Worm (Caenorhabditis elegans) whole organism, L1 larva: ENCODE data around the gene aakb-1.
A peak's percentile ranks its signal among the peaks of the same experiment; 100 is the strongest.

ENCODE experiments used
- C16A3.4 ChIP-seq: fragments of 150-350 bp; optimal IDR thresholded peaks from 2 replicates; lab custom pipeline; 2014; ENCODE audit warnings: missing biosample characterization, missing genetic modification characterization
- C34B4.2 ChIP-seq: sonication (generic microtip); optimal IDR thresholded peaks from 2 replicates; lab custom pipeline; 2017; ENCODE audit warnings: mild to moderate bottlenecking, missing genetic modification characterization, missing compliant biosample characterization
- Y116A8C.19 ChIP-seq: sonication (generic microtip); optimal IDR thresholded peaks from 2 replicates; lab custom pipeline; 2016; ENCODE audit warnings: missing compliant biosample characterization, missing genetic modification characterization, borderline replicate concordance
- aha-1 ChIP-seq: fragments of 150-350 bp; optimal IDR thresholded peaks from 2 replicates; lab custom pipeline; 2014; ENCODE audit warnings: missing biosample characterization, missing genetic modification characterization
- alr-1 ChIP-seq: fragments of 200-800 bp; sonication (Bioruptor generic); optimal IDR thresholded peaks from 2 replicates; lab custom pipeline; 2018; ENCODE audit warnings: borderline replicate concordance, mild to moderate bottlenecking, missing genetic modification characterization, missing compliant biosample characterization
- ama-1 ChIP-seq: fragments of 150-350 bp; optimal IDR thresholded peaks from 2 replicates; lab custom pipeline; 2014
- ceh-63 ChIP-seq: fragments of 200-800 bp; sonication (Bioruptor generic); optimal IDR thresholded peaks from 2 replicates; lab custom pipeline; 2018; ENCODE audit warnings: mild to moderate bottlenecking, missing genetic modification characterization, missing compliant biosample characterization
- ceh-8 ChIP-seq: fragments of 200-800 bp; sonication (Bioruptor generic); optimal IDR thresholded peaks from 2 replicates; lab custom pipeline; 2018; ENCODE audit warnings: mild to moderate bottlenecking, missing genetic modification characterization, moderate library complexity, missing compliant biosample characterization
- ceh-82 ChIP-seq, 3 experiments: fragments of 150-350 bp in 1 of 3; sonication (generic microtip) in 2 of 3; optimal IDR thresholded peaks; 2 replicates each; lab custom pipeline; 2014 to 2017; ENCODE audit warnings: missing biosample characterization in 3 of 3, missing genetic modification characterization in 3 of 3
- ces-1 ChIP-seq: fragments of 150-350 bp; optimal IDR thresholded peaks from 2 replicates; lab custom pipeline; 2014; ENCODE audit warnings: missing biosample characterization, missing genetic modification reagents, missing genetic modification characterization
- dsc-1 ChIP-seq: sonication (generic microtip); optimal IDR thresholded peaks from 2 replicates; lab custom pipeline; 2016; ENCODE audit warnings: mild to moderate bottlenecking, missing genetic modification characterization, missing compliant biosample characterization
- efl-3 ChIP-seq: fragments of 200-800 bp; sonication (Bioruptor generic); optimal IDR thresholded peaks from 2 replicates; lab custom pipeline; 2018; ENCODE audit warnings: mild to moderate bottlenecking, missing genetic modification characterization, missing compliant biosample characterization
- egl-13 ChIP-seq: sonication (generic microtip); optimal IDR thresholded peaks from 2 replicates; lab custom pipeline; 2016; ENCODE audit warnings: missing genotype, missing genetic modification reagents, missing genetic modification characterization, missing compliant biosample characterization
- egl-27 ChIP-seq, 2 experiments: fragments of 150-350 bp in 1 of 2; sonication (generic microtip); optimal IDR thresholded peaks; 3 replicates each; lab custom pipeline; 2017 to 2018; ENCODE audit warnings: missing biosample characterization in 2 of 2, missing genetic modification characterization in 2 of 2, missing genetic modification reagents in 2 of 2
- elt-2 ChIP-seq: sonication (generic microtip); optimal IDR thresholded peaks from 2 replicates; lab custom pipeline; 2016; ENCODE audit warnings: missing genetic modification characterization, mild to moderate bottlenecking, inconsistent platforms, missing compliant biosample characterization, missing genetic modification reagents
- ets-5 ChIP-seq: fragments of 200-800 bp; sonication (Bioruptor generic); IDR thresholded peaks from 2 replicates; pipeline ENCODE4 v1.3.6; 2022; ENCODE audit warnings: missing genetic modification characterization, missing compliant biosample characterization
- fkh-10 ChIP-seq: sonication (generic microtip); optimal IDR thresholded peaks from 2 replicates; lab custom pipeline; 2017; ENCODE audit warnings: missing biosample characterization, missing genetic modification reagents, missing genetic modification characterization
- fkh-4 ChIP-seq: sonication (generic microtip); optimal IDR thresholded peaks from 2 replicates; lab custom pipeline; 2016; ENCODE audit warnings: missing compliant biosample characterization, missing genetic modification characterization, borderline replicate concordance
- fkh-8 ChIP-seq: sonication (generic microtip); optimal IDR thresholded peaks from 2 replicates; lab custom pipeline; 2016; ENCODE audit warnings: mild to moderate bottlenecking, missing genetic modification characterization, missing compliant biosample characterization
- hlh-4 ChIP-seq: sonication (generic microtip); optimal IDR thresholded peaks from 2 replicates; lab custom pipeline; 2016; ENCODE audit warnings: mild to moderate bottlenecking, missing genetic modification characterization, missing compliant biosample characterization
- hpl-2 ChIP-seq: fragments of 150-350 bp; optimal IDR thresholded peaks from 2 replicates; lab custom pipeline; 2014; ENCODE audit warnings: missing biosample characterization, missing genetic modification reagents, missing genetic modification characterization
- irx-1 ChIP-seq: sonication (generic microtip); optimal IDR thresholded peaks from 2 replicates; lab custom pipeline; 2016; ENCODE audit warnings: missing genetic modification characterization, missing compliant biosample characterization
- isw-1 ChIP-seq: fragments of 200-800 bp; sonication (Bioruptor generic); IDR thresholded peaks from 2 replicates; pipeline ENCODE4 v1.3.6; 2022; ENCODE audit warnings: missing genetic modification characterization, missing compliant biosample characterization
- lin-14 ChIP-seq: fragments of 200-800 bp; sonication (Bioruptor generic); optimal IDR thresholded peaks from 2 replicates; lab custom pipeline; 2018; ENCODE audit warnings: mild to moderate bottlenecking, missing genetic modification characterization, moderate library complexity, missing compliant biosample characterization
- lin-15B ChIP-seq: fragments of 150-350 bp; sonication (generic microtip); optimal IDR thresholded peaks from 3 replicates; lab custom pipeline; 2014; ENCODE audit warnings: missing biosample characterization, missing genetic modification characterization
- lin-35 ChIP-seq, 2 experiments: fragments of 150-350 bp; optimal IDR thresholded peaks; 2 replicates each; lab custom pipeline; 2014; ENCODE audit warnings: missing biosample characterization in 2 of 2, missing genetic modification characterization in 2 of 2, missing genetic modification reagents in 2 of 2
- mab-9 ChIP-seq: fragments of 200-800 bp; sonication (Bioruptor generic); IDR thresholded peaks from 2 replicates; pipeline ENCODE4 v1.3.6; 2022; ENCODE audit warnings: missing genetic modification reagents, missing genetic modification characterization, missing compliant biosample characterization
- mdl-1 ChIP-seq, 2 experiments: fragments of 150-350 bp; optimal IDR thresholded peaks; 2 replicates each; lab custom pipeline; 2014 to 2017; ENCODE audit warnings: missing biosample characterization in 2 of 2, missing genetic modification characterization in 2 of 2, inconsistent platforms in 1 of 2
- mep-1 ChIP-seq: fragments of 150-350 bp; optimal IDR thresholded peaks from 2 replicates; lab custom pipeline; 2014; ENCODE audit warnings: missing biosample characterization, missing genetic modification characterization
- nhr-12 ChIP-seq: sonication (generic microtip); optimal IDR thresholded peaks from 2 replicates; lab custom pipeline; 2017; ENCODE audit warnings: missing biosample characterization, missing genetic modification characterization
- nhr-19 ChIP-seq: fragments of 200-800 bp; sonication (Bioruptor generic); conservative IDR thresholded peaks from 2 replicates; pipeline ENCODE4 v1.3.6; 2022; ENCODE audit warnings: missing genetic modification characterization, missing compliant biosample characterization
- nhr-28 ChIP-seq: fragments of 150-350 bp; optimal IDR thresholded peaks from 2 replicates; lab custom pipeline; 2014; ENCODE audit warnings: missing biosample characterization, missing genetic modification characterization
- nhr-47 ChIP-seq: sonication (generic microtip); optimal IDR thresholded peaks from 2 replicates; lab custom pipeline; 2016; ENCODE audit warnings: mild to moderate bottlenecking, missing genetic modification characterization, moderate library complexity, missing compliant biosample characterization
- nhr-71 ChIP-seq: sonication (generic microtip); optimal IDR thresholded peaks from 2 replicates; lab custom pipeline; 2016; ENCODE audit warnings: mild to moderate bottlenecking, missing genetic modification characterization, moderate library complexity, missing compliant biosample characterization
- nhr-76 ChIP-seq: sonication (generic microtip); optimal IDR thresholded peaks from 2 replicates; lab custom pipeline; 2017; ENCODE audit warnings: missing biosample characterization, missing genetic modification characterization
- nhr-85 ChIP-seq: sonication (generic microtip); peaks from one replicate; lab custom pipeline; 2016; ENCODE audit warnings: missing genetic modification characterization, inconsistent platforms, missing compliant biosample characterization
- nhr-90 ChIP-seq: sonication (generic microtip); optimal IDR thresholded peaks from 2 replicates; lab custom pipeline; 2016; ENCODE audit warnings: mild to moderate bottlenecking, missing genetic modification characterization, missing compliant biosample characterization; ENCODE audit not compliant: poor library complexity
- pqm-1 ChIP-seq: sonication (generic microtip); optimal IDR thresholded peaks from 3 replicates; lab custom pipeline; 2017; ENCODE audit warnings: missing biosample characterization, missing genetic modification characterization
- rnt-1 ChIP-seq: sonication (generic microtip); optimal IDR thresholded peaks from 2 replicates; lab custom pipeline; 2016; ENCODE audit warnings: mild to moderate bottlenecking, missing genetic modification characterization, moderate library complexity, missing compliant biosample characterization
- snpc-4 ChIP-seq: fragments of 150-350 bp; optimal IDR thresholded peaks from 2 replicates; lab custom pipeline; 2014; ENCODE audit warnings: missing biosample characterization, missing genetic modification characterization
- sox-4 ChIP-seq: sonication (generic microtip); optimal IDR thresholded peaks from 2 replicates; lab custom pipeline; 2016; ENCODE audit warnings: missing genetic modification characterization, missing compliant biosample characterization
- sup-37 ChIP-seq: fragments of 200-800 bp; sonication (Bioruptor generic); optimal IDR thresholded peaks from 2 replicates; lab custom pipeline; 2018; ENCODE audit warnings: mild to moderate bottlenecking, missing genetic modification characterization, missing compliant biosample characterization
- unc-30 ChIP-seq: sonication (generic microtip); optimal IDR thresholded peaks from 2 replicates; lab custom pipeline; 2017; ENCODE audit warnings: missing biosample characterization, missing genetic modification characterization
- unc-86 ChIP-seq: sonication (generic microtip); optimal IDR thresholded peaks from 2 replicates; lab custom pipeline; 2016; ENCODE audit warnings: missing genetic modification characterization, missing compliant biosample characterization
- unc-98 ChIP-seq: fragments of 200-800 bp; sonication (Bioruptor generic); IDR thresholded peaks from 2 replicates; pipeline ENCODE4 v1.3.6; 2022; ENCODE audit warnings: missing genetic modification characterization, missing compliant biosample characterization
- vab-15 ChIP-seq: sonication (generic microtip); optimal IDR thresholded peaks from 2 replicates; lab custom pipeline; 2017; ENCODE audit warnings: missing genotype, mild to moderate bottlenecking, missing genetic modification characterization, missing compliant biosample characterization
- zag-1 ChIP-seq: fragments of 150-350 bp; optimal IDR thresholded peaks from 2 replicates; lab custom pipeline; 2014; ENCODE audit warnings: missing biosample characterization, missing genetic modification characterization
- zip-4 ChIP-seq: fragments of 200-800 bp; sonication (Bioruptor generic); optimal IDR thresholded peaks from 2 replicates; lab custom pipeline; 2018; ENCODE audit warnings: mild to moderate bottlenecking, missing genetic modification characterization, moderate library complexity, missing compliant biosample characterization
- ztf-4 ChIP-seq: fragments of 150-350 bp; optimal IDR thresholded peaks from 2 replicates; lab custom pipeline; 2014; ENCODE audit warnings: missing biosample characterization, missing genetic modification characterization

aakb-1 gene

DNA sequence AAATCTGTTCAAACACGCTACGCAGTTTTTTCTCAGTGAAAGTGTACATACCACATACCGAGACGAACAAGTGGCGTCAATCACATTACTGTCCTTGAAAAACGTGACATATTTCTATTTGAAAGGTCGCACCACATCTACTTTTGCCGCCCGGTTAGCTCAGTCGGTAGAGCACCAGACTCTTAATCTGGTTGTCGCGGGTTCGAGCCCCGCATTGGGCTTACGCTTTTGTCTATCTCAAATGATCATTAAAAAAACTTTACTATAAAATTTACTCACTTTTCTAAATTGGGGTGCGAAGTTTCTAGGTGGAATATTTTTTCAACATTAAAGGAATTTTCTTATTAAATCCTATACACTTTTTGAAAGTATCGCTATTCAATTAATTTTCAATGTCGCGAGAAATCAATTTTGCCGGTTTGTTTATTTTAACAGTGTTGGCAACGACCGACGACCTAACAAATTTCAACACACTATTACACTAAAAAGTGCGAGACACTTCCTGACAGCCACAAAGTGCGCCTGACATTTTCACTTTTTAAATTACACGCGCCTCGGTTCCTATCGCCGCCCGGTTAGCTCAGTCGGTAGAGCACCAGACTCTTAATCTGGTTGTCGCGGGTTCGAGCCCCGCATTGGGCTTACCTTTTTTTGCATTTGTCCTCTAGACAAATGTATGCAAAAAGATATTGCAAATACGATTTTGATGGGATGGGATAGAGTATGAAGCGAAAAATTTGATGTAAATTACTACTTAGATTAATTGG lies 25.2 kb upstream of the aakb-1 start (continued):
- peak; percentile 43 for TF ChIP-seq nhr-47 (tag; lab: Kevin White, UChicago)
- TF ChIP-seq isw-1 (GFP tag; lab: Robert Waterston, UW) = no peak
- TF ChIP-seq zag-1 (tag; lab: Kevin White, UChicago) = no peak
- TF ChIP-seq efl-3 (GFP tag; lab: Kevin White, UChicago) = no peak
- no peak for TF ChIP-seq fkh-10 (GFP tag; lab: Kevin White, UChicago)
- TF ChIP-seq nhr-85 = peak; percentile 88
- no peak for TF ChIP-seq ceh-63 (GFP tag; lab: Kevin White, UChicago)
- peak in 1 of 2 experiments; percentile 27 for TF ChIP-seq mdl-1 (tag; optimal IDR thresholded peaks at IDR 0.05; lab: Kevin White, UChicago)
- TF ChIP-seq ceh-82 (tag; optimal IDR thresholded peaks at IDR 0.05; lab: Kevin White, UChicago) = peak in 2 of 3 experiments; percentile 28 to 32
- TF ChIP-seq hpl-2 (GFP tag; lab: Kevin White, UChicago) = no peak
- TF ChIP-seq alr-1 (tag; lab: Kevin White, UChicago) = no peak
- TF ChIP-seq fkh-8 = peak; percentile 47
- peak; percentile 40 for TF ChIP-seq nhr-71
- no peak for TF ChIP-seq C16A3.4
- TF ChIP-seq vab-15 = no peak
- TF ChIP-seq sup-37 (GFP tag; lab: Kevin White, UChicago) = no peak
- TF ChIP-seq hlh-4 (tag; lab: Kevin White, UChicago) = no peak
- TF ChIP-seq C34B4.2 (tag; lab: Kevin White, UChicago) = no peak
- TF ChIP-seq unc-30 (tag; lab: Kevin White, UChicago) = no peak
- peak in 1 of 2 experiments; percentile 15 for TF ChIP-seq lin-35 (GFP tag; optimal IDR thresholded peaks at IDR 0.05; lab: Kevin White, UChicago)
- TF ChIP-seq nhr-90 = peak; percentile 29
- no peak for TF ChIP-seq egl-27 (tag; optimal IDR thresholded peaks at IDR 0.05; lab: Kevin White, UChicago)
- peak; percentile 16 for TF ChIP-seq mep-1 (tag; lab: Kevin White, UChicago)
- peak; percentile 53 for TF ChIP-seq lin-14
- TF ChIP-seq nhr-19 = peak; percentile 58
- TF ChIP-seq ets-5 (GFP tag; lab: Robert Waterston, UW) = no peak
- no peak for TF ChIP-seq ztf-4
- TF ChIP-seq Y116A8C.19 = no peak
- TF ChIP-seq dsc-1 = peak; percentile 73
- no peak for TF ChIP-seq egl-13 (tag; lab: Kevin White, UChicago)
- no peak for TF ChIP-seq ceh-8 (GFP tag; lab: Kevin White, UChicago)
- no peak for TF ChIP-seq nhr-12
- no peak for TF ChIP-seq lin-15B (tag; lab: Kevin White, UChicago)
- no peak for TF ChIP-seq aha-1 (tag; lab: Kevin White, UChicago)
- TF ChIP-seq rnt-1 (tag; lab: Kevin White, UChicago) = peak; percentile 70
- peak; percentile 42 for TF ChIP-seq elt-2 (tag; lab: Kevin White, UChicago)
- no peak for TF ChIP-seq snpc-4 (tag; lab: Kevin White, UChicago)
- TF ChIP-seq nhr-76 (tag; lab: Kevin White, UChicago) = no peak
- TF ChIP-seq unc-98 (GFP tag; lab: Robert Waterston, UW) = no peak
- TF ChIP-seq mab-9 = no peak
- no peak for TF ChIP-seq ces-1 (GFP tag; lab: Kevin White, UChicago)
- TF ChIP-seq sox-4 (tag; lab: Kevin White, UChicago) = no peak
- TF ChIP-seq nhr-28 = no peak
- TF ChIP-seq zip-4 (GFP tag; lab: Kevin White, UChicago) = no peak
- no peak for TF ChIP-seq irx-1 (tag; lab: Kevin White, UChicago)
- TF ChIP-seq ama-1 (lab: Kevin White, UChicago) = no peak
- TF ChIP-seq fkh-4 (tag; lab: Kevin White, UChicago) = no peak
- peak; percentile 13 for TF ChIP-seq unc-86 (tag; lab: Kevin White, UChicago)
- TF ChIP-seq pqm-1 (tag; lab: Kevin White, UChicago) = no peak
- TF ChIP-seq, all 84 proteins: peak for 27
